Worm (Caenorhabditis elegans): Measurements from ENCODE around the gene nxf-1.

The nxf-1 gene

ce11 chrV:14423268-14423667 lies 8.5 kb upstream of the nxf-1 start, which contains the start of gene rpoa-12 (continued):
- peak; percentile 29 for TF ChIP-seq sox-4 (tag; optimal IDR thresholded peaks at IDR 0.05)
- peak; percentile 12 for TF ChIP-seq lin-13 (GFP tag; optimal IDR thresholded peaks at IDR 0.05)
- peak; percentile 59 for TF ChIP-seq C16A3.4 (tag; optimal IDR thresholded peaks at IDR 0.05)
- no peak for TF ChIP-seq elt-2 (tag; optimal IDR thresholded peaks at IDR 0.05)
- no peak for TF ChIP-seq elt-3 (tag; optimal IDR thresholded peaks at IDR 0.05)
- 0 out of 2 replicates have a peak, but pooled peaks have one; percentile 5 for TF ChIP-seq nhr-19 (GFP tag; conservative IDR thresholded peaks at IDR 0.05)
- peak; percentile 32; the same call in 1 of the 2 replicates for TF ChIP-seq isw-1 (GFP tag; IDR thresholded peaks at IDR 0.05)
- no peak for TF ChIP-seq sptf-1 (tag; optimal IDR thresholded peaks at IDR 0.05)
- no peak for TF ChIP-seq fos-1 (tag; optimal IDR thresholded peaks at IDR 0.05)
- peak; percentile 31 for TF ChIP-seq lin-15B (tag; optimal IDR thresholded peaks at IDR 0.05)
- TF ChIP-seq fkh-8 (tag; optimal IDR thresholded peaks at IDR 0.05), result peak; percentile 63
- no peak for TF ChIP-seq ceh-88 (GFP tag; IDR thresholded peaks at IDR 0.05)
- TF ChIP-seq sup-37 (GFP tag; optimal IDR thresholded peaks at IDR 0.05), result no peak
- no peak for TF ChIP-seq fkh-10 (GFP tag; optimal IDR thresholded peaks at IDR 0.05)
- no peak for TF ChIP-seq egl-13 (tag; optimal IDR thresholded peaks at IDR 0.05)
- TF ChIP-seq lsy-2 (tag; optimal IDR thresholded peaks at IDR 0.05), result peak; percentile 27 to 71
- TF ChIP-seq rnt-1 (tag; optimal IDR thresholded peaks at IDR 0.05), result peak; percentile 42
- peak; percentile 37 to 51 (median 38) for TF ChIP-seq dpl-1 (GFP tag; optimal IDR thresholded peaks at IDR 0.05)
- peak; percentile 44 for TF ChIP-seq tbx-2 (tag; optimal IDR thresholded peaks at IDR 0.05)
- peak; percentile 49 for TF ChIP-seq nhr-90 (tag; optimal IDR thresholded peaks at IDR 0.05; ENCODE audit: poor library complexity)
- peak; percentile 52 to 58 for TF ChIP-seq efl-1 (optimal IDR thresholded peaks at IDR 0.05)
- TF ChIP-seq efl-1 (GFP tag; optimal IDR thresholded peaks at IDR 0.05 in 1 of 2), result peak; percentile 50 to 78
- TF ChIP-seq unc-30 (tag; optimal IDR thresholded peaks at IDR 0.05), result no peak
- no peak for TF ChIP-seq hlh-17 (GFP tag; optimal IDR thresholded peaks at IDR 0.05; ENCODE audit: borderline replicate concordance)
- no peak for TF ChIP-seq nhr-12 (tag; optimal IDR thresholded peaks at IDR 0.05)
- TF ChIP-seq jun-1 (tag; optimal IDR thresholded peaks at IDR 0.05), result no peak
- TF ChIP-seq Y116A8C.19 (tag; optimal IDR thresholded peaks at IDR 0.05; ENCODE audit: borderline replicate concordance), result no peak
- TF ChIP-seq ceh-82 (tag; optimal IDR thresholded peaks at IDR 0.05), result peak in 1 of 3 experiments; percentile 24
- TF ChIP-seq nhr-84 (tag; optimal IDR thresholded peaks at IDR 0.05), result no peak
- no peak for TF ChIP-seq aly-2 (tag; optimal IDR thresholded peaks at IDR 0.05)
- TF ChIP-seq unc-62 (GFP tag; optimal IDR thresholded peaks at IDR 0.05), result no peak

- TF ChIP-seq efl-1 (optimal IDR thresholded peaks at IDR 0.05) (no peak), efl-1 (GFP tag; optimal IDR thresholded peaks at IDR 0.05 in 1 of 2) (peak in 1 of 2 experiments; percentile 10), pag-3 (tag; optimal IDR thresholded peaks at IDR 0.05; ENCODE audit: borderline replicate concordance, insufficient read depth) (no peak)
Observed at ce11 chrV:14422317-14422716, 7.5 kb upstream of the nxf-1 start, which contains the start of gene pas-1. Gene pas-1, minus strand, starts transcription at chrV:14422618.

- TF ChIP-seq ztf-4 (tag; optimal IDR thresholded peaks at IDR 0.05), result no peak
- TF ChIP-seq isw-1 (GFP tag; IDR thresholded peaks at IDR 0.05), result no peak
- no peak for TF ChIP-seq nhr-20 (tag; optimal IDR thresholded peaks at IDR 0.05)
- TF ChIP-seq xbp-1 (tag; optimal IDR thresholded peaks at IDR 0.05), result no peak
- no peak for TF ChIP-seq unc-30 (tag; optimal IDR thresholded peaks at IDR 0.05)
- no peak for TF ChIP-seq nhr-12 (tag; optimal IDR thresholded peaks at IDR 0.05)
- no peak for TF ChIP-seq blmp-1 (tag; optimal IDR thresholded peaks at IDR 0.05)
- no peak for TF ChIP-seq dsc-1 (tag; optimal IDR thresholded peaks at IDR 0.05)
- no peak for TF ChIP-seq nhr-237 (tag; optimal IDR thresholded peaks at IDR 0.05)
Observed at ce11 chrV:14421325-14421724, 6.5 kb upstream of the nxf-1 start, which contains the start of gene dhs-22. Gene dhs-22, minus strand, starts transcription at chrV:14421440.

- TF ChIP-seq mdl-1 (tag; optimal IDR thresholded peaks at IDR 0.05), result no peak
- no peak for TF ChIP-seq grh-1 (GFP tag; IDR thresholded peaks at IDR 0.05)
- no peak for TF ChIP-seq mef-2 (tag; optimal IDR thresholded peaks at IDR 0.05)
- no peak for TF ChIP-seq efl-1 (optimal IDR thresholded peaks at IDR 0.05)
- TF ChIP-seq efl-1 (GFP tag; optimal IDR thresholded peaks at IDR 0.05 in 1 of 2), result peak in 1 of 2 experiments; percentile 34
- TF ChIP-seq nhr-76 (tag; optimal IDR thresholded peaks at IDR 0.05), result no peak
- TF ChIP-seq C16A3.4 (tag; optimal IDR thresholded peaks at IDR 0.05), result no peak
- no peak for TF ChIP-seq pax-3 (tag; optimal IDR thresholded peaks at IDR 0.05)
Observed at ce11 chrV:14419855-14420254, 5.0 kb upstream of the nxf-1 start.

All from whole organism, L1 larva.